Worm (Caenorhabditis elegans) whole organism, L1 larva: ENCODE data around the gene str-88.
A peak's percentile ranks its signal among the peaks of the same experiment; 100 is the strongest.

Source experiments
- blmp-1 ChIP-seq: fragments of 150-350 bp; optimal IDR thresholded peaks from 2 replicates; lab custom pipeline; 2014; ENCODE audit warnings: missing biosample characterization, missing genetic modification characterization
- ces-1 ChIP-seq: fragments of 150-350 bp; optimal IDR thresholded peaks from 2 replicates; lab custom pipeline; 2014; ENCODE audit warnings: missing biosample characterization, missing genetic modification reagents, missing genetic modification characterization
- dpl-1 ChIP-seq, 3 experiments: fragments of 150-350 bp in 2 of 3; sonication (generic microtip) in 1 of 3; optimal IDR thresholded peaks; 2 replicates each; lab custom pipeline; 2014 to 2017; ENCODE audit warnings: missing biosample characterization in 3 of 3, missing genetic modification characterization in 3 of 3, missing genetic modification reagents in 3 of 3
- lin-39 ChIP-seq: fragments of 150-350 bp; optimal IDR thresholded peaks from 2 replicates; lab custom pipeline; 2014; ENCODE audit warnings: missing biosample characterization, missing genetic modification reagents, missing genetic modification characterization
- mep-1 ChIP-seq: fragments of 150-350 bp; optimal IDR thresholded peaks from 2 replicates; lab custom pipeline; 2014; ENCODE audit warnings: missing biosample characterization, missing genetic modification characterization
- nhr-76 ChIP-seq: sonication (generic microtip); optimal IDR thresholded peaks from 2 replicates; lab custom pipeline; 2017; ENCODE audit warnings: missing biosample characterization, missing genetic modification characterization
- pqm-1 ChIP-seq: sonication (generic microtip); optimal IDR thresholded peaks from 3 replicates; lab custom pipeline; 2017; ENCODE audit warnings: missing biosample characterization, missing genetic modification characterization
- snpc-4 ChIP-seq: fragments of 150-350 bp; optimal IDR thresholded peaks from 2 replicates; lab custom pipeline; 2014; ENCODE audit warnings: missing biosample characterization, missing genetic modification characterization
- sptf-1 ChIP-seq: fragments of 150-350 bp; optimal IDR thresholded peaks from 2 replicates; lab custom pipeline; 2014; ENCODE audit warnings: missing biosample characterization, missing genetic modification characterization
- zag-1 ChIP-seq: fragments of 150-350 bp; optimal IDR thresholded peaks from 2 replicates; lab custom pipeline; 2014; ENCODE audit warnings: missing biosample characterization, missing genetic modification characterization

DNA sequence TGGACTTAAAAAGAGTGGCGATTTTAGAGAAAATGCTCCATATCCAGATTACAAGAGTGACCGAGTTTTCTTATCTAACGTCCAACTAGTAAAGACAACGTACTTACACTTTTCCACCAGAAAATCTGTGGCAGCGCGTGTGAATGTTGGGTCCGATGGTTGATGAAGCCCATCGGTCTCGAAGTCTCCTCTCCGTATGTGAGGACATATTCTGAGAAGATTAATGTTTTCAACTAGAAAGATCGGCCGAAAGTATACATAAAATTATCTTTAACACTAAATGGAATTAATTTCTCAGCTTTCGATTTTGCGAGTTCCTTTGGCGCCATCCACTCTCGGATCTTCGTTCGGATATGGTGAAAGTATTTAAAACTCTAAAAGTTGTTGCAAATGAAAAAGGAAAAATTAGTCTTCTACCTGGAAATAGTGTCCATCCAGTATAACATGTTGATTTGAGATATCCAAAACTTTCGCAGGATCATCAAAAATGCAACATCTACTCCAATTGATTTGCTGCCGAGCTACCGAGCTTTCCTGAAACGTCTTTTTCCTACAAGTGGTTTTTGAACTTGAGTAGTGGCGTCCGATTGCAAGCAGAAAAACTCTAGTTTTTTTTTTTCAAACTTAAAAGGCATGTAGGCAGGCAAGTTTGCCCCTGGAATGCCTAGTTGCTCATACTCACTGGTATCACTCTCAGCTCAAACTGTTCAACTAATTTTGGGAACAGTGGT is 47.8 kb upstream of the str-88 start:
- TF ChIP-seq ces-1 (GFP tag; lab: Kevin White, UChicago) (no peak), zag-1 (tag; lab: Kevin White, UChicago) (no peak), lin-39 (tag; lab: Kevin White, UChicago) (no peak), pqm-1 (tag; lab: Kevin White, UChicago) (peak; percentile 23), blmp-1 (tag; lab: Kevin White, UChicago) (no peak), dpl-1 (GFP tag; optimal IDR thresholded peaks at IDR 0.05; lab: Kevin White, UChicago) (no peak), nhr-76 (tag; lab: Kevin White, UChicago) (no peak), snpc-4 (tag; lab: Kevin White, UChicago) (no peak), sptf-1 (tag; lab: Kevin White, UChicago) (no peak), mep-1 (no peak)
